Fruit fly (Drosophila melanogaster) whole organism, embryonic: Measurements from ENCODE around the gene hry.

Source experiments
- Antp ChIP-seq: fragments of 200-800 bp; sonication (Bioruptor generic); optimal IDR thresholded peaks from 3 replicates; lab custom pipeline; 2016; ENCODE audit warnings: missing biosample characterization, missing genetic modification characterization
- Bdp1 ChIP-seq: fragments of 200-800 bp; sonication (Bioruptor generic); optimal IDR thresholded peaks from 3 replicates; lab custom pipeline; 2016; ENCODE audit warnings: missing biosample characterization, missing genetic modification characterization
- CG10959 ChIP-seq: fragments of 200-800 bp; sonication (Bioruptor generic); IDR thresholded peaks from 2 replicates; pipeline ENCODE4 v1.3.6; 2022; ENCODE audit warnings: missing biosample characterization, missing genetic modification characterization
- CG11398 ChIP-seq: fragments of 200-800 bp; sonication (Bioruptor generic); optimal IDR thresholded peaks from 2 replicates; lab custom pipeline; 2016; ENCODE audit warnings: missing biosample characterization, missing genetic modification characterization
- CG12071 ChIP-seq: fragments of 200-800 bp; sonication (Bioruptor generic); optimal IDR thresholded peaks from 3 replicates; lab custom pipeline; 2018; ENCODE audit warnings: missing biosample characterization, mild to moderate bottlenecking, missing genetic modification characterization
- CG1233 ChIP-seq: fragments of 200-800 bp; sonication (Bioruptor generic); optimal IDR thresholded peaks from 4 replicates; lab custom pipeline; 2018; ENCODE audit warnings: missing biosample characterization, mild to moderate bottlenecking, missing genetic modification characterization
- CG13287 ChIP-seq: fragments of 200-800 bp; sonication (Bioruptor generic); IDR thresholded peaks from 2 replicates; pipeline ENCODE4 v1.3.6; 2022; ENCODE audit warnings: missing biosample characterization, missing genetic modification characterization; ENCODE audit not compliant: partially characterized antibody
- CG14441 ChIP-seq: fragments of 200-800 bp; sonication (Bioruptor generic); IDR thresholded peaks from 2 replicates; pipeline ENCODE4 v1.3.6; 2022; ENCODE audit warnings: missing biosample characterization, missing genetic modification characterization
- CG15479 ChIP-seq: fragments of 200-800 bp; sonication (Bioruptor generic); optimal IDR thresholded peaks from 3 replicates; lab custom pipeline; 2019; ENCODE audit warnings: missing biosample characterization, mild to moderate bottlenecking, missing genetic modification characterization, moderate library complexity
- CG2712 ChIP-seq: fragments of 200-800 bp; optimal IDR thresholded peaks from 3 replicates; lab custom pipeline; 2019; ENCODE audit warnings: missing biosample characterization, mild to moderate bottlenecking, missing genetic modification characterization, moderate library complexity
- CG2889 ChIP-seq: fragments of 200-800 bp; sonication (Bioruptor generic); IDR thresholded peaks from 3 replicates; pipeline ENCODE4 v1.3.6; 2022; ENCODE audit warnings: missing biosample characterization, missing genetic modification characterization
- CG30431 ChIP-seq: fragments of 200-800 bp; sonication (Bioruptor generic); optimal IDR thresholded peaks from 2 replicates; lab custom pipeline; 2017; ENCODE audit warnings: missing biosample characterization, missing genetic modification characterization
- CG3407 ChIP-seq: fragments of 200-800 bp; sonication (Bioruptor generic); optimal IDR thresholded peaks from 2 replicates; lab custom pipeline; 2018; ENCODE audit warnings: missing biosample characterization, mild to moderate bottlenecking, missing genetic modification characterization
- CG4707 ChIP-seq: fragments of 200-800 bp; sonication (Bioruptor generic); optimal IDR thresholded peaks from 2 replicates; lab custom pipeline; 2018; ENCODE audit warnings: missing biosample characterization, mild to moderate bottlenecking, missing genetic modification characterization, moderate library complexity
- CG6791 ChIP-seq: fragments of 200-800 bp; sonication (Bioruptor generic); IDR thresholded peaks from 3 replicates; pipeline ENCODE4 v1.3.6; 2022; ENCODE audit warnings: missing biosample characterization, missing genetic modification characterization; ENCODE audit not compliant: partially characterized antibody
- CG7271 ChIP-seq: fragments of 200-800 bp; sonication (Bioruptor generic); optimal IDR thresholded peaks from 2 replicates; lab custom pipeline; 2018; ENCODE audit warnings: missing biosample characterization, mild to moderate bottlenecking, missing genetic modification characterization, moderate library complexity
- CG7372 ChIP-seq: fragments of 200-800 bp; sonication (Bioruptor generic); IDR thresholded peaks from 2 replicates; pipeline ENCODE4 v1.3.6; 2022; ENCODE audit warnings: missing biosample characterization, missing genetic modification characterization
- CG7745 ChIP-seq: fragments of 200-800 bp; sonication (Bioruptor generic); optimal IDR thresholded peaks from 2 replicates; lab custom pipeline; 2018; ENCODE audit warnings: missing biosample characterization, mild to moderate bottlenecking, missing genetic modification characterization, moderate library complexity
- CTCF ChIP-seq: fragments of 200-800 bp; sonication (Bioruptor generic); optimal IDR thresholded peaks from 2 replicates; lab custom pipeline; 2017; ENCODE audit warnings: missing biosample characterization, mild to moderate bottlenecking, missing genetic modification characterization, moderate library complexity
- CrebB ChIP-seq: fragments of 200-800 bp; sonication (Bioruptor generic); optimal IDR thresholded peaks from 3 replicates; lab custom pipeline; 2018; ENCODE audit warnings: missing biosample characterization, mild to moderate bottlenecking, missing genetic modification characterization
- D ChIP-seq, 2 experiments: fragments of 200-800 bp in 1 of 2; fragments of >200 bp in 1 of 2; sonication (Bioruptor generic) in 1 of 2; optimal IDR thresholded peaks; 2 replicates in 1 of 2; 3 replicates in 1 of 2; lab custom pipeline; 2017; ENCODE audit warnings: mild to moderate bottlenecking in 1 of 2, missing biosample characterization in 1 of 2, missing genetic modification characterization in 1 of 2, missing genetic modification reagents in 1 of 2
- Dref ChIP-seq: fragments of 200-800 bp; sonication (Bioruptor generic); IDR thresholded peaks from 2 replicates; pipeline ENCODE4 v1.3.6; 2022; ENCODE audit warnings: missing biosample characterization, missing genetic modification characterization
- Ets65A ChIP-seq: fragments of 200-800 bp; sonication (Bioruptor generic); peaks from one replicate; lab custom pipeline; 2016; ENCODE audit warnings: missing biosample characterization, missing genetic modification characterization
- HLH3B ChIP-seq: fragments of 200-800 bp; sonication (Bioruptor generic); IDR thresholded peaks from 2 replicates; pipeline ENCODE4 v1.3.6; 2022; ENCODE audit warnings: missing biosample characterization, missing genetic modification characterization
- Kr ChIP-seq: fragments of 200-800 bp; sonication (Bioruptor generic); optimal IDR thresholded peaks from 2 replicates; lab custom pipeline; 2017; ENCODE audit warnings: missing biosample characterization, mild to moderate bottlenecking, missing genetic modification characterization
- NC2α ChIP-seq: fragments of 200-800 bp; sonication (Bioruptor generic); optimal IDR thresholded peaks from 2 replicates; lab custom pipeline; 2016; ENCODE audit warnings: missing biosample characterization, missing genetic modification characterization
- Pdp1 ChIP-seq, 2 experiments: fragments of 200-800 bp; sonication (Bioruptor generic); optimal IDR thresholded peaks; 3 replicates each; lab custom pipeline; 2016; ENCODE audit warnings: missing biosample characterization in 2 of 2, missing genetic modification characterization in 2 of 2, mild to moderate bottlenecking in 1 of 2, moderate library complexity in 1 of 2
- Side ChIP-seq: fragments of 200-800 bp; sonication (Bioruptor generic); optimal IDR thresholded peaks from 2 replicates; lab custom pipeline; 2016; ENCODE audit warnings: missing biosample characterization, missing genetic modification characterization
- al ChIP-seq: fragments of 200-800 bp; sonication (Bioruptor generic); IDR thresholded peaks from 2 replicates; pipeline ENCODE4 v1.3.6; 2022; ENCODE audit warnings: missing biosample characterization, missing genetic modification characterization
- ash1 ChIP-seq: fragments of 200-800 bp; sonication (Bioruptor generic); optimal IDR thresholded peaks from 2 replicates; lab custom pipeline; 2018; ENCODE audit warnings: missing biosample characterization, mild to moderate bottlenecking, missing genetic modification characterization
- cad ChIP-seq: fragments of >200 bp; optimal IDR thresholded peaks from 2 replicates; lab custom pipeline; 2017; ENCODE audit warnings: missing biosample characterization, missing genetic modification characterization
- cas ChIP-seq: fragments of 200-800 bp; sonication (Bioruptor generic); IDR thresholded peaks from 2 replicates; pipeline ENCODE4 v1.3.6; 2022; ENCODE audit warnings: missing biosample characterization, missing genetic modification characterization
- fd96Cb ChIP-seq: fragments of 200-800 bp; sonication (Bioruptor generic); optimal IDR thresholded peaks from 2 replicates; lab custom pipeline; 2018; ENCODE audit warnings: missing biosample characterization, mild to moderate bottlenecking, missing genetic modification characterization, moderate library complexity
- gcm2 ChIP-seq: fragments of 200-800 bp; sonication (Bioruptor generic); optimal IDR thresholded peaks from 2 replicates; lab custom pipeline; 2016; ENCODE audit warnings: missing biosample characterization, missing genetic modification characterization
- h ChIP-seq: fragments of >200 bp; optimal IDR thresholded peaks from 2 replicates; lab custom pipeline; 2017
- ham ChIP-seq: fragments of 200-800 bp; sonication (Bioruptor generic); IDR thresholded peaks from 2 replicates; pipeline ENCODE4 v1.3.6; 2022; ENCODE audit warnings: missing biosample characterization, missing genetic modification characterization
- hb ChIP-seq: fragments of 200-800 bp; sonication (Bioruptor generic); IDR thresholded peaks from 3 replicates; pipeline ENCODE4 v1.3.6; 2022; ENCODE audit warnings: missing biosample characterization, missing genetic modification characterization; ENCODE audit not compliant: partially characterized antibody
- knrl ChIP-seq: fragments of 200-800 bp; sonication (Bioruptor generic); IDR thresholded peaks from 3 replicates; pipeline ENCODE4 v1.3.6; 2022; ENCODE audit warnings: missing biosample characterization, missing genetic modification characterization; ENCODE audit not compliant: partially characterized antibody
- mirr ChIP-seq: fragments of 200-800 bp; sonication (Bioruptor generic); optimal IDR thresholded peaks from 3 replicates; lab custom pipeline; 2018; ENCODE audit warnings: missing biosample characterization, mild to moderate bottlenecking, missing genetic modification characterization
- nau ChIP-seq: fragments of 200-800 bp; sonication (Bioruptor generic); optimal IDR thresholded peaks from 3 replicates; lab custom pipeline; 2017; ENCODE audit warnings: missing biosample characterization, mild to moderate bottlenecking, missing genetic modification characterization, missing genetic modification reagents
- pnt ChIP-seq: fragments of 200-800 bp; sonication (Bioruptor generic); optimal IDR thresholded peaks from 3 replicates; lab custom pipeline; 2016; ENCODE audit warnings: missing biosample characterization, missing genetic modification characterization
- pros ChIP-seq: fragments of 200-800 bp; sonication (Bioruptor generic); optimal IDR thresholded peaks from 3 replicates; lab custom pipeline; 2019; ENCODE audit warnings: missing biosample characterization, mild to moderate bottlenecking, missing genetic modification characterization, moderate library complexity
- pum ChIP-seq: fragments of 200-800 bp; sonication (Bioruptor generic); optimal IDR thresholded peaks from 2 replicates; lab custom pipeline; 2016; ENCODE audit warnings: missing biosample characterization, missing genetic modification characterization
- rib ChIP-seq: fragments of 200-800 bp; sonication (Bioruptor generic); IDR thresholded peaks from 2 replicates; pipeline ENCODE4 v1.3.6; 2022; ENCODE audit warnings: missing biosample characterization, missing genetic modification characterization
- sd ChIP-seq: fragments of 200-800 bp; sonication (Bioruptor generic); optimal IDR thresholded peaks from 3 replicates; lab custom pipeline; 2018; ENCODE audit warnings: missing biosample characterization, mild to moderate bottlenecking, missing genetic modification characterization, moderate library complexity
- tll ChIP-seq, 2 experiments: fragments of 200-800 bp in 1 of 2; fragments of >200 bp in 1 of 2; sonication (Bioruptor generic) in 1 of 2; optimal IDR thresholded peaks; 2 replicates each; lab custom pipeline; 2017 to 2019; ENCODE audit warnings: missing biosample characterization in 2 of 2, missing genetic modification characterization in 2 of 2, mild to moderate bottlenecking in 1 of 2, moderate library complexity in 1 of 2
- toy ChIP-seq: fragments of 200-800 bp; sonication (Bioruptor generic); IDR thresholded peaks from 2 replicates; pipeline ENCODE4 v1.3.6; 2022; ENCODE audit warnings: missing biosample characterization, missing genetic modification characterization
- twi ChIP-seq: fragments of 200-800 bp; optimal IDR thresholded peaks from 2 replicates; lab custom pipeline; 2019; ENCODE audit warnings: missing biosample characterization, mild to moderate bottlenecking, missing genetic modification characterization, moderate library complexity
- usp ChIP-seq: fragments of >200 bp; optimal IDR thresholded peaks from 2 replicates; lab custom pipeline; 2017; ENCODE audit warnings: missing biosample characterization, missing genetic modification characterization
- zen ChIP-seq: fragments of 200-800 bp; sonication (Bioruptor generic); optimal IDR thresholded peaks from 3 replicates; lab custom pipeline; 2018; ENCODE audit warnings: missing biosample characterization, mild to moderate bottlenecking, missing genetic modification characterization, moderate library complexity

hry gene

dm6 chr3L:8670983-8671382 lies 4.6 kb upstream of the hry start:
- no peak for TF ChIP-seq gcm2 (GFP tag; lab: Kevin White, UChicago)
- peak; percentile 42 for TF ChIP-seq zen (tag; lab: Kevin White, UChicago)
- TF ChIP-seq CG10959 (GFP tag; lab: Robert Waterston, UW) = no peak
- no peak for TF ChIP-seq pum (GFP tag; lab: Kevin White, UChicago)
- TF ChIP-seq twi (tag; lab: Kevin White, UChicago) = peak; percentile 12
- TF ChIP-seq Side = no peak
- TF ChIP-seq tll (GFP tag; optimal IDR thresholded peaks at IDR 0.05; lab: Kevin White, UChicago) = peak in 1 of 2 experiments; percentile 89
- TF ChIP-seq CG4707 (GFP tag; lab: Kevin White, UChicago) = no peak
- no peak for TF ChIP-seq CG7372 (GFP tag; lab: Robert Waterston, UW)
- peak; percentile 35 for TF ChIP-seq Kr (GFP tag; lab: Kevin White, UChicago)
- peak; percentile 20 for TF ChIP-seq D (optimal IDR thresholded peaks at IDR 0.05; lab: Kevin White, UChicago)
- TF ChIP-seq D (GFP tag; optimal IDR thresholded peaks at IDR 0.05; lab: Kevin White, UChicago) = no peak
- no peak for TF ChIP-seq CTCF (GFP tag; lab: Kevin White, UChicago)
- TF ChIP-seq cad (GFP tag; lab: Kevin White, UChicago) = peak; percentile 98
- TF ChIP-seq CG12071 (GFP tag; lab: Kevin White, UChicago) = no peak
- TF ChIP-seq rib (GFP tag; lab: Robert Waterston, UW) = no peak
- peak; percentile 95 for TF ChIP-seq CG15479
- peak; percentile 42 for TF ChIP-seq CG7271
- no peak for TF ChIP-seq HLH3B
- TF ChIP-seq CG6791 = no peak
- TF ChIP-seq h = no peak

- TF ChIP-seq CG7745 (tag; lab: Kevin White, UChicago) = no peak
- no peak for TF ChIP-seq ham (GFP tag; lab: Robert Waterston, UW)
- TF ChIP-seq sd (tag; lab: Kevin White, UChicago) = peak; percentile 23
- TF ChIP-seq al (GFP tag; lab: Robert Waterston, UW) = peak; percentile 45; the same call in 1 of the 2 replicates
- TF ChIP-seq CG2889 (GFP tag; lab: Robert Waterston, UW) = peak; percentile 33; the same call in 1 of the 3 replicates
- TF ChIP-seq ash1 (GFP tag; lab: Kevin White, UChicago) = no peak
- TF ChIP-seq CG11398 (GFP tag; lab: Kevin White, UChicago) = no peak
- TF ChIP-seq nau (GFP tag; lab: Kevin White, UChicago) = no peak
- no peak for TF ChIP-seq Bdp1 (GFP tag; lab: Kevin White, UChicago)
- TF ChIP-seq cas = no peak
- no peak for TF ChIP-seq mirr (GFP tag; lab: Kevin White, UChicago)
- peak; percentile 28 for TF ChIP-seq CrebB (tag; lab: Kevin White, UChicago)
- TF ChIP-seq CG30431 (GFP tag; lab: Kevin White, UChicago) = no peak
- no peak for TF ChIP-seq knrl
- TF ChIP-seq CG2712 (tag; lab: Kevin White, UChicago) = peak; percentile 10
- peak; percentile 20 to 24 for TF ChIP-seq Pdp1 (GFP tag; optimal IDR thresholded peaks at IDR 0.05; lab: Kevin White, UChicago)
- TF ChIP-seq Dref (GFP tag; lab: Robert Waterston, UW) = no peak
- no peak for TF ChIP-seq pros (GFP tag; lab: Kevin White, UChicago)
- TF ChIP-seq CG3407 (GFP tag; lab: Kevin White, UChicago) = no peak
- no peak for TF ChIP-seq Ets65A (GFP tag; lab: Kevin White, UChicago)
- no peak for TF ChIP-seq pnt (GFP tag; lab: Kevin White, UChicago)
- TF ChIP-seq CG14441 (GFP tag; lab: Robert Waterston, UW) = peak; percentile 48; the same call in 1 of the 2 replicates
- no peak for TF ChIP-seq fd96Cb (tag; lab: Kevin White, UChicago)
- no peak for TF ChIP-seq CG1233 (GFP tag; lab: Kevin White, UChicago)
- no peak for TF ChIP-seq Antp
- no peak for TF ChIP-seq usp (GFP tag; lab: Kevin White, UChicago)
- TF ChIP-seq hb = 0 out of 3 replicates have a peak, but pooled peaks have one; percentile 29
- TF ChIP-seq toy (GFP tag; lab: Robert Waterston, UW) = no peak
- TF ChIP-seq NC2α = no peak
- no peak for TF ChIP-seq CG13287
Measured at dm6 chr3L:8672199-8673059, 3.1 kb upstream of the hry start.
